Fruit fly (Drosophila melanogaster) whole organism, prepupa: ENCODE measurements around the gene KaiR1D.

Experiments
- Blimp-1 ChIP-seq: fragments of 200-800 bp; sonication (Bioruptor generic); optimal IDR thresholded peaks from 3 replicates; lab custom pipeline; 2017; ENCODE audit warnings: missing biosample characterization, missing genetic modification characterization, mild to moderate bottlenecking, moderate library complexity, missing genetic modification reagents
- CG10631 ChIP-seq: fragments of 200-800 bp; sonication (Bioruptor generic); optimal IDR thresholded peaks from 2 replicates; lab custom pipeline; 2016; ENCODE audit warnings: missing biosample characterization, missing genetic modification characterization
- CG11294 ChIP-seq: fragments of 200-800 bp; sonication (Bioruptor generic); IDR thresholded peaks from 2 replicates; pipeline ENCODE4 v1.3.6; 2022; ENCODE audit warnings: missing biosample characterization, missing genetic modification characterization
- CG11762 ChIP-seq: fragments of 200-800 bp; sonication (Bioruptor generic); optimal IDR thresholded peaks from 3 replicates; lab custom pipeline; 2016; ENCODE audit warnings: missing biosample characterization, missing genetic modification characterization; ENCODE audit not compliant: insufficient read depth
- CG3032 ChIP-seq: fragments of 200-800 bp; optimal IDR thresholded peaks from 2 replicates; lab custom pipeline; 2019; ENCODE audit warnings: missing biosample characterization, mild to moderate bottlenecking, missing genetic modification characterization, moderate library complexity
- CG31627 ChIP-seq: fragments of 200-800 bp; sonication (Bioruptor generic); optimal IDR thresholded peaks from 3 replicates; lab custom pipeline; 2016; ENCODE audit warnings: missing biosample characterization, missing genetic modification characterization
- CG34406 ChIP-seq: fragments of 200-800 bp; sonication (Bioruptor generic); optimal IDR thresholded peaks from 3 replicates; lab custom pipeline; 2016; ENCODE audit warnings: missing biosample characterization, missing genetic modification characterization
- CG3919 ChIP-seq: fragments of 200-800 bp; sonication (Bioruptor generic); optimal IDR thresholded peaks from 3 replicates; lab custom pipeline; 2016; ENCODE audit warnings: missing biosample characterization, missing genetic modification characterization
- CG4318 ChIP-seq: fragments of 200-800 bp; sonication (Bioruptor generic); optimal IDR thresholded peaks from 3 replicates; lab custom pipeline; 2017; ENCODE audit warnings: missing biosample characterization, mild to moderate bottlenecking, missing genetic modification characterization
- CG6792 ChIP-seq: fragments of 200-800 bp; sonication (Bioruptor generic); optimal IDR thresholded peaks from 3 replicates; lab custom pipeline; 2016; ENCODE audit warnings: missing biosample characterization, missing genetic modification characterization
- CG6808 ChIP-seq: fragments of 200-800 bp; sonication (Bioruptor generic); optimal IDR thresholded peaks from 3 replicates; lab custom pipeline; 2017; ENCODE audit warnings: missing biosample characterization, missing genetic modification characterization, mild to moderate bottlenecking, moderate library complexity, missing genetic modification reagents
- CG6854 ChIP-seq: fragments of 200-800 bp; sonication (Bioruptor generic); optimal IDR thresholded peaks from 2 replicates; lab custom pipeline; 2017; ENCODE audit warnings: missing biosample characterization, mild to moderate bottlenecking, missing genetic modification characterization
- Eip78C ChIP-seq: fragments of 200-800 bp; sonication (Bioruptor generic); peaks from one replicate; lab custom pipeline; 2016; ENCODE audit warnings: missing biosample characterization, missing genetic modification characterization
- Eip93F ChIP-seq: fragments of 200-800 bp; sonication (Bioruptor generic); optimal IDR thresholded peaks from 2 replicates; lab custom pipeline; 2016; ENCODE audit warnings: missing biosample characterization, mild to moderate bottlenecking, missing genetic modification characterization
- Ets21C ChIP-seq: fragments of 200-800 bp; sonication (Bioruptor generic); optimal IDR thresholded peaks from 3 replicates; lab custom pipeline; 2016; ENCODE audit warnings: missing biosample characterization, missing genetic modification characterization
- Gug ChIP-seq: fragments of 200-800 bp; sonication (Bioruptor generic); IDR thresholded peaks from 2 replicates; pipeline ENCODE4 v1.3.6; 2022; ENCODE audit warnings: missing biosample characterization, missing genetic modification characterization
- Hr38 ChIP-seq: sonication (Bioruptor generic); optimal IDR thresholded peaks from 2 replicates; lab custom pipeline; 2016; ENCODE audit warnings: missing biosample characterization, missing genetic modification characterization
- Hr39 ChIP-seq: fragments of 200-800 bp; sonication (Bioruptor generic); optimal IDR thresholded peaks from 2 replicates; lab custom pipeline; 2016; ENCODE audit warnings: missing biosample characterization, missing genetic modification characterization
- Lpt ChIP-seq: fragments of 200-800 bp; sonication (Bioruptor generic); optimal IDR thresholded peaks from 3 replicates; lab custom pipeline; 2016; ENCODE audit warnings: missing biosample characterization, missing genetic modification characterization
- Sox102F ChIP-seq: fragments of 200-800 bp; sonication (Bioruptor generic); optimal IDR thresholded peaks from 2 replicates; lab custom pipeline; 2016; ENCODE audit warnings: missing biosample characterization, mild to moderate bottlenecking, missing genetic modification characterization
- Sox14 ChIP-seq: fragments of 200-800 bp; sonication (Bioruptor generic); optimal IDR thresholded peaks from 3 replicates; lab custom pipeline; 2016; ENCODE audit warnings: missing biosample characterization, missing genetic modification characterization
- acj6 ChIP-seq: fragments of 200-800 bp; sonication (Bioruptor generic); optimal IDR thresholded peaks from 3 replicates; lab custom pipeline; 2016; ENCODE audit warnings: missing biosample characterization, missing genetic modification characterization
- cyc ChIP-seq: fragments of 200-800 bp; sonication (Bioruptor generic); optimal IDR thresholded peaks from 3 replicates; lab custom pipeline; 2016; ENCODE audit warnings: missing biosample characterization, missing genetic modification characterization
- dac ChIP-seq: fragments of 200-800 bp; sonication (Bioruptor generic); optimal IDR thresholded peaks from 2 replicates; lab custom pipeline; 2017; ENCODE audit warnings: missing biosample characterization, mild to moderate bottlenecking, missing genetic modification characterization
- eg ChIP-seq: fragments of 200-800 bp; sonication (Bioruptor generic); IDR thresholded peaks from 3 replicates; pipeline ENCODE4 v1.3.6; 2022; ENCODE audit warnings: missing biosample characterization, missing genetic modification characterization
- fd59A ChIP-seq: fragments of 200-800 bp; sonication (Bioruptor generic); optimal IDR thresholded peaks from 2 replicates; lab custom pipeline; 2017; ENCODE audit warnings: missing biosample characterization, mild to moderate bottlenecking, missing genetic modification characterization, missing genetic modification reagents
- fd85E ChIP-seq: fragments of 200-800 bp; sonication (Bioruptor generic); optimal IDR thresholded peaks from 3 replicates; lab custom pipeline; 2016; ENCODE audit warnings: missing biosample characterization, missing genetic modification characterization
- lz ChIP-seq: fragments of 200-800 bp; sonication (Bioruptor generic); optimal IDR thresholded peaks from 3 replicates; lab custom pipeline; 2016; ENCODE audit warnings: missing biosample characterization, missing genetic modification characterization
- pdm3 ChIP-seq: fragments of 200-800 bp; sonication (Bioruptor generic); optimal IDR thresholded peaks from 3 replicates; lab custom pipeline; 2016; ENCODE audit warnings: missing biosample characterization, missing genetic modification characterization
- salr ChIP-seq, 2 experiments: fragments of 200-800 bp; sonication (Bioruptor generic); optimal IDR thresholded peaks; 3 replicates each; lab custom pipeline; 2016 to 2018; ENCODE audit warnings: missing biosample characterization in 2 of 2, missing genetic modification characterization in 2 of 2, mild to moderate bottlenecking in 1 of 2
- spab ChIP-seq: fragments of 200-800 bp; sonication (Bioruptor generic); optimal IDR thresholded peaks from 2 replicates; lab custom pipeline; 2017; ENCODE audit warnings: missing biosample characterization, mild to moderate bottlenecking, missing genetic modification characterization, missing genetic modification reagents
- svp ChIP-seq: fragments of 200-800 bp; sonication (Bioruptor generic); peaks from one replicate; lab custom pipeline; 2016; ENCODE audit warnings: missing biosample characterization, missing genetic modification characterization

KaiR1D gene

dm6 chr3R:20914103-20914502, 48.1 kb upstream of the KaiR1D start, which contains the start of gene hdly (continued):
- peak; percentile 93 for TF ChIP-seq CG11762
- TF ChIP-seq pdm3 (GFP tag; lab: Kevin White, UChicago), result peak; percentile 93
- TF ChIP-seq CG6854 (GFP tag; lab: Kevin White, UChicago), result peak; percentile 99
- peak; percentile 91 for TF ChIP-seq CG34406 (GFP tag; lab: Kevin White, UChicago)
- peak; percentile 87 for TF ChIP-seq fd85E (GFP tag; lab: Kevin White, UChicago)
- TF ChIP-seq Lpt (GFP tag; lab: Kevin White, UChicago), result peak; percentile 97
- peak; percentile 98 for TF ChIP-seq spab (GFP tag; lab: Kevin White, UChicago)
- TF ChIP-seq salr (GFP tag; optimal IDR thresholded peaks at IDR 0.05; lab: Kevin White, UChicago), result peak; percentile 96 to 97
- TF ChIP-seq CG3919 (GFP tag; lab: Kevin White, UChicago), result peak; percentile 88
- TF ChIP-seq CG4318 (GFP tag; lab: Kevin White, UChicago), result peak; percentile 55
- peak; percentile 91 for TF ChIP-seq Hr38 (GFP tag; lab: Kevin White, UChicago)
- peak; percentile 74 for TF ChIP-seq CG10631 (GFP tag; lab: Kevin White, UChicago)
- peak; percentile 71 for TF ChIP-seq lz (GFP tag; lab: Kevin White, UChicago)
- peak; percentile 90 for TF ChIP-seq Sox14 (GFP tag; lab: Kevin White, UChicago)
- TF ChIP-seq Sox102F (GFP tag; lab: Kevin White, UChicago), result peak; percentile 94
- TF ChIP-seq CG6808 (GFP tag; lab: Kevin White, UChicago), result peak; percentile 97
- peak; percentile 92 for TF ChIP-seq dac

dm6 chr3R:20912725-20913124, 46.7 kb upstream of the KaiR1D start:
- TF ChIP-seq CG11294 (GFP tag; lab: Robert Waterston, UW), result no peak
- no peak for TF ChIP-seq acj6 (GFP tag; lab: Kevin White, UChicago)
- no peak for TF ChIP-seq Ets21C (GFP tag; lab: Kevin White, UChicago)
- no peak for TF ChIP-seq Blimp-1 (GFP tag; lab: Kevin White, UChicago)
- TF ChIP-seq Eip78C (GFP tag; lab: Kevin White, UChicago), result peak; percentile 44
- 0 out of 3 replicates have a peak, but pooled peaks have one; percentile 11 for TF ChIP-seq eg (GFP tag; lab: Robert Waterston, UW)
- no peak for TF ChIP-seq salr (GFP tag; optimal IDR thresholded peaks at IDR 0.05; lab: Kevin White, UChicago)
- TF ChIP-seq svp (GFP tag; lab: Kevin White, UChicago), result peak; percentile 77
- peak; percentile 5 for TF ChIP-seq CG6854 (GFP tag; lab: Kevin White, UChicago)

- TF ChIP-seq CG4318 (GFP tag; lab: Kevin White, UChicago) (no peak), CG3032 (tag; lab: Kevin White, UChicago) (no peak), CG3919 (GFP tag; lab: Kevin White, UChicago) (no peak), fd59A (GFP tag; lab: Kevin White, UChicago) (no peak)
- TF ChIP-seq, all 60 proteins: peak for 0
These were observed 42.6 kb upstream of the KaiR1D start for dm6 chr3R:20908641-20909040.

dm6 chr3R:20905418-20905817, 39.4 kb upstream of the KaiR1D start, which contains the start of gene TotX:
Gene TotX (minus strand): TSS chr3R:20905518.
- no peak for TF ChIP-seq CG11294 (GFP tag; lab: Robert Waterston, UW)
- no peak for TF ChIP-seq Eip78C (GFP tag; lab: Kevin White, UChicago)
- TF ChIP-seq Eip93F (GFP tag; lab: Kevin White, UChicago), result no peak
- no peak for TF ChIP-seq Hr39 (GFP tag; lab: Kevin White, UChicago)
- no peak for TF ChIP-seq CG10631 (GFP tag; lab: Kevin White, UChicago)
- no peak for TF ChIP-seq dac
- no peak for TF ChIP-seq Blimp-1 (GFP tag; lab: Kevin White, UChicago)
- no peak for TF ChIP-seq Hr38 (GFP tag; lab: Kevin White, UChicago)
- TF ChIP-seq CG31627 (GFP tag; lab: Kevin White, UChicago), result no peak
- TF ChIP-seq CG6792 (GFP tag; lab: Kevin White, UChicago), result no peak
- no peak for TF ChIP-seq fd85E (GFP tag; lab: Kevin White, UChicago)
- no peak for TF ChIP-seq Gug
- TF ChIP-seq cyc (GFP tag; lab: Kevin White, UChicago), result no peak
- TF ChIP-seq lz (GFP tag; lab: Kevin White, UChicago), result no peak
- no peak for TF ChIP-seq salr (GFP tag; optimal IDR thresholded peaks at IDR 0.05; lab: Kevin White, UChicago)
